Worm (Caenorhabditis elegans) whole organism, dauer: Measurements from ENCODE around the gene srw-59.
"Not testable (repeated sequence)": the region's sequence is repeated elsewhere in the genome, so short reads cannot be mapped to it uniquely, and the experiment has no call there.

Source experiments
- unc-62 ChIP-seq: sonication (generic microtip); optimal IDR thresholded peaks from 2 replicates; lab custom pipeline; 2017; ENCODE audit warnings: missing biosample characterization, missing genetic modification reagents, missing genetic modification characterization

Gene srw-59

ce11 chrV:15955497-15955896 is 4.7 kb upstream of the srw-59 start, which contains the start of gene srh-186:
Gene srh-186 (plus strand): TSS chrV:15955797.
- no peak for TF ChIP-seq unc-62 (GFP tag; lab: Kevin White, UChicago)

- no peak for TF ChIP-seq unc-62 (GFP tag; lab: Kevin White, UChicago)
These were observed 4.1 kb upstream of the srw-59 start, which contains the start of gene srw-57 for ce11 chrV:15954932-15955331. Gene srw-57 (minus strand): TSS chrV:15955032.

- TF ChIP-seq unc-62 (GFP tag; lab: Kevin White, UChicago) = no peak
These were observed 2.0 kb upstream of the srw-59 start, which contains the start of gene srw-56 for ce11 chrV:15952762-15953161. Gene srw-56 (minus strand): TSS chrV:15952862.

ce11 chrV:15943125-15943524 is 7.7 kb downstream of the srw-59 start, which contains the start of gene srw-53:
Gene srw-53 (plus strand): TSS chrV:15943425.
- TF ChIP-seq unc-62 (GFP tag; lab: Kevin White, UChicago) = no peak

DNA sequence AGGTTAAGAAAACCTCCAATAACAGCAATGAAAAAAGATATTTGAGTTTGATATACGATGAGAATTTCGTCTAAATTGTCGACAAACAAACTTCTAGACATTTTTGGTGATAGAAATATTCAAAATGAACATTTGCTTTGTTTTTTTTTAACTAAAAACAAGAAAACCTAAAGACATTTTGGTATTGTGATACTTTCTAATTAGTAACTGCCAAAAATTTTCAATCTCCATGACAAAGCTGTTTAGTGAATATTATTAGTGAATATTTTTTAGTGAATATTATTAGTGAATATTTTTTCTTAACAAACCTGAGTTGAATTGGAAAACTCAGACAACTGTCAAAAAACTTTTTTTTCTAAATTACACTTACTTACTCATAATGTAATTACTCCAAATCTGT is 10.5 kb downstream of the srw-59 start, which contains the start of gene srw-55:
srw-55 (minus strand) TSS at position 101 of the 400 bp plus-strand sequence.
- no peak for TF ChIP-seq unc-62 (GFP tag; lab: Kevin White, UChicago)

- TF ChIP-seq unc-62 (GFP tag; lab: Kevin White, UChicago) = no peak
These were observed 18.4 kb downstream of the srw-59 start, which contains the start of gene srw-26 for ce11 chrV:15932390-15932789. Gene srw-26 (minus strand): TSS chrV:15932490.

DNA sequence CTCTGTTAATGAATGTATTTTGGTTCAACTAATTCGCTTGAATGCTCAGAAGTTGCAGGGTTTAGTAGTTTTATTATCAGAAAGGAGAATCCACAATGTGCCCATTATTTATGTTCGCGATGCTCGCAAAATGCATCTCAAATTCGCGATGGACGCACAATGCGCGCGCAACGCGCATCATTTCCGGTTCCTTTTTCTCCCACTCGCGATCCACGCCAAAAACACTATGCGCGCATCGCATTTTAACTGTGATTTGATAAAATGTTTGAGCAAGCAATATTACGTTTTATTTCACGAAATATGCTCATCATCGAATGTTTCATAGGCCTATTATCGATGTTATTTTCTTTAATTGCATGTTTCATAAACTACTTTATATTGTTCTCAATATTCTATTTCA is 20.9 kb downstream of the srw-59 start, which contains the start of gene srbc-77:
srbc-77 (plus strand) TSS at position 301 of the 400 bp plus-strand sequence.
- TF ChIP-seq unc-62 (GFP tag; lab: Kevin White, UChicago) = not testable (repeated sequence)

DNA sequence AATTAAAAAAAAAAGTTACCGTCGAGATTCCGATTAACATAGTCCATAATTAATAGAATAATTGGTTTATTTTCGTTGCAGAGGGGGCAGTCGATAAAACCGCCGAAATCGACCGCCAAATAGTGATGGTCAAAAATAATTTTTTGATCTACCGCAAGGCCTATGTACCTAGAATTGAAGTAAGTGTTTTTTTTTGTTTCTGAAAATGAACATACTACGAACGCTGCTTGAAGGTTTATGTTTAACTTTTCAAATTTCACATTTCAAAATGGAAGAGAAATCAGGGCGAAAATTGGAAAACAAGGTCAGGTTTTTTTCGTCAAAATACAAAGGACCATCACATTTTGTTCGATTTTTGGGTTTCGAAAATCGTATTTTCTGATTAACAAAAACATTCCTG is 22.5 kb downstream of the srw-59 start, which contains the start of gene pzf-1:
pzf-1 (minus strand) TSS at position 101 of the 400 bp plus-strand sequence.
- no peak for TF ChIP-seq unc-62 (GFP tag; lab: Kevin White, UChicago)

DNA sequence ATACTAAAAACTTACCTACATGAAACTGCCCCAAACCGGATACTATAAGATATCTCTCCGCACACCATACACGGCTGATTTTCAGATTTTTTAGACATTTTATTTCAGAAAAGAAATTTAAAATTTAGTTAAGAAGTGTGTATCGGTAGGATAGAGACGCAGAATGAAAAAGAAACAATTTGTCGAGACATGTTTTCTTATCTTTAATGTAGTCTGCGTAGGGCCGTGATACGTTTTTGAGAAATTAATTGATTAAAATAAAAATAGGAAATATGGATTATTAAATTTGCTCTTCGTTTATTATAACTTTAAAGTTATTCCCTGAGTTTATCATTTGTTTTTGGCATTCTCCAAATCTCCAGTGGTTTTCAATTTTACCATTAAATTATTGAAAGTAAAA is 26.5 kb downstream of the srw-59 start, which contains the start of gene nhr-108:
nhr-108 (minus strand) TSS at position 166 of the 400 bp plus-strand sequence.
- no peak for TF ChIP-seq unc-62 (GFP tag; lab: Kevin White, UChicago)

- no peak for TF ChIP-seq unc-62 (GFP tag; lab: Kevin White, UChicago)
These were observed 27.8 kb downstream of the srw-59 start, which contains the start of gene F35E8.13 for ce11 chrV:15922979-15923378. Gene F35E8.13 (plus strand): TSS chrV:15923279.

- no peak for TF ChIP-seq unc-62 (GFP tag; lab: Kevin White, UChicago)
These were observed 29.7 kb downstream of the srw-59 start, which contains the start of gene cdr-1 for ce11 chrV:15921102-15921501. Gene cdr-1 (plus strand): TSS chrV:15921309.

DNA sequence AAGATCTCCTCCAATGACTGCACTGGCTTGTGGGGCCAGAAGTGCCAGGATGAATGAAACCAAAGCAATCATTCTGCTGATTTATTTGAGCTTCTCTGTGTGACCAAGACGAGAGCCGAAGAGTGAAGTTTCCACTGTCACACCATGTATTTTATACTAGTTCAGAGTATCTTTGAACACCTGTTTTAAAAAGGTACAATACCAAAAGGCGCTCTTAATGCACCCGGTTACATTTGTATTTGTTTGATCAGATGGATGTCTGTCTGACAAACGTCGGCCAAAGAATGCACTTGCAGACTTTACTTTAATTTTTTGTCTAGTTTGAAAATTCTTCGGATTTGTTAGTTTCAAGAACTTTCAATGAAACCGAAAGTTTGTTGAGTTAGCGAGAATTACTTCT is 30.5 kb downstream of the srw-59 start, which contains the start of gene F35E8.10:
F35E8.10 (minus strand) TSS at position 101 of the 400 bp plus-strand sequence.
- TF ChIP-seq unc-62 (GFP tag; lab: Kevin White, UChicago) = no peak

DNA sequence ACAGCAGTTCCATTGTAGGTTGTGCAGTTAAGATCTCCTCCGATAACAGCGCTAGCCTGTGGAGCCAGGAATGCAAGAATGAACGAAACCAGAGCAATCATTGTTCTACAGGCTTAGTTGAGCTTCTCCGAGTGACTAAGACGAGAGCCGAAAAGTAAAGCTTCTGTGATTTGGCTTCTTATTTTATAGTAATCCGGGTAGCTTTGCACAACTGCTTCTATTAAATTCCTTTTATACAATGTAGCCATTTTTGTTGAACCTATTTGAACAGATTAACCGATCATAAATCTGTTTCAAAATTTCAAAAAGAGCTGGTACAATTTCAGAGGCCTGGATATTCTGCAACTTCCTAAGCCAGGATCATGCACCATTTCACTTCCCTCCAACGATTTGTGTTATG is 33.3 kb downstream of the srw-59 start, which contains the start of gene F35E8.9:
F35E8.9 (minus strand) TSS at position 101 of the 400 bp plus-strand sequence.
- TF ChIP-seq unc-62 (GFP tag; lab: Kevin White, UChicago) = no peak

ce11 chrV:15915919-15916318 is 34.9 kb downstream of the srw-59 start, which contains the start of gene gst-38:
Gene gst-38 (minus strand): TSS chrV:15916070.
- TF ChIP-seq unc-62 (GFP tag; lab: Kevin White, UChicago) = no peak

DNA sequence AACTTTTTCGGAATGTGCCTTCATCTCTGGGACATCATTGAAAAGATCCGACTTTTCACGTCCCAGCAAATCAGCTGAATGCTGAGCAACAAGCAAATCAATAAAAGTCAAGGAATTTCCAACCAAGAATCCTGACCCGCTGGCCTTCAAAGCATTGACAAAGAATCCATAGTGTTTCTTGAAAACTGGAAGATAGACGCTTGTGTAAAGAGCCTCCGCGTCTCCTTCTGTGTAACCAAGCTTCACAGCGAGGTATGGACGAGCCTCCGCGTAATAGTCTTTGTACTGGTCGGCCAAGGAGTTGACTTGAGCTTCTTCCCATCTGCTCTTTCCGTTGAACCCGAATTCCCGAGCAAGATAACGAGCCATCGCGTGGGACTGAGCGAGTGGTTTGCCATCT is 35.5 kb downstream of the srw-59 start:
- TF ChIP-seq unc-62 (GFP tag; lab: Kevin White, UChicago) = no peak

DNA sequence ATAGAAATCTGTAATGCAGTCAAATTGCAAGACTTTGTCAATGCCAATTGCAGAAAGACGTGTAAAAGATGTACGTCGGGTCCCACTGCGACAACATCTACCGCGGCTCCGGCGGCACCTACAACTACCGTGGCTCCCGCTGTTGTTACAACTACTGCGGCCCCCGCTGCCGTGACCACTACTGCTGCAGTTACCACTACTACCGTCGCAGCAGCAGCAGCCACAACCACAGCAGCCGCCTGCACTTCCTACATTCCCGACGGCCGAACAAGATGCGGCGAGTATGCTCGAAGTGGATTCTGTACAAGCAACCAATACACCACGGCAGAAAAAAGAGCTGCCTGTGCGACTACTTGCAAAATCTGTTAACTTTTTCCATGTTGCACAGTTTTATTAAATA is 36.0 kb downstream of the srw-59 start:
- TF ChIP-seq unc-62 (GFP tag; lab: Kevin White, UChicago) = no peak

ce11 chrV:15913714-15914113 is 37.1 kb downstream of the srw-59 start, which contains the start of gene F35E8.7:
Gene F35E8.7 (plus strand): TSS chrV:15914014.
- no peak for TF ChIP-seq unc-62 (GFP tag; lab: Kevin White, UChicago)
